Fruit fly (Drosophila melanogaster) whole organism, wandering third instar larva: ENCODE data around the gene cpb.
A peak's percentile ranks its signal among the peaks of the same experiment; 100 is the strongest.

ENCODE experiments used
- Abd-B ChIP-seq: fragments of >200 bp; optimal IDR thresholded peaks from 2 replicates; lab custom pipeline; 2017; ENCODE audit warnings: missing biosample characterization, missing genetic modification characterization
- CG32264 ChIP-seq: fragments of 200-800 bp; sonication (Bioruptor generic); optimal IDR thresholded peaks from 2 replicates; lab custom pipeline; 2016; ENCODE audit warnings: missing biosample characterization, missing genetic modification characterization
- Dfd ChIP-seq: fragments of >200 bp; optimal IDR thresholded peaks from 2 replicates; lab custom pipeline; 2017; ENCODE audit warnings: missing biosample characterization, missing genetic modification characterization
- Dif ChIP-seq: fragments of 200-275, 200-300 bp; sonication (Bioruptor generic); optimal IDR thresholded peaks from 2 replicates; lab custom pipeline; 2018; ENCODE audit warnings: missing biosample characterization, missing genetic modification characterization; ENCODE audit not compliant: partially characterized antibody
- GATAd ChIP-seq: sonication (Bioruptor generic); optimal IDR thresholded peaks from 2 replicates; lab custom pipeline; 2016; ENCODE audit warnings: missing biosample characterization, missing genetic modification characterization
- HLH106 ChIP-seq: fragments of 200-800 bp; optimal IDR thresholded peaks from 3 replicates; lab custom pipeline; 2019; ENCODE audit warnings: missing biosample characterization, mild to moderate bottlenecking, missing genetic modification characterization, moderate library complexity
- Hnf4 ChIP-seq: fragments of 200-800 bp; sonication (Bioruptor generic); optimal IDR thresholded peaks from 2 replicates; lab custom pipeline; 2016; ENCODE audit warnings: missing biosample characterization, mild to moderate bottlenecking, missing genetic modification characterization
- Hr78 ChIP-seq: fragments of >200 bp; optimal IDR thresholded peaks from 2 replicates; lab custom pipeline; 2017; ENCODE audit warnings: missing biosample characterization, missing genetic modification characterization
- Hr83 ChIP-seq: fragments of 200-300 bp; sonication (Bioruptor generic); optimal IDR thresholded peaks from 2 replicates; lab custom pipeline; 2016; ENCODE audit warnings: missing biosample characterization, mild to moderate bottlenecking, missing genetic modification characterization, moderate library complexity; ENCODE audit not compliant: poor library complexity, severe bottlenecking
- Jra ChIP-seq: sonication (Bioruptor generic); optimal IDR thresholded peaks from 2 replicates; lab custom pipeline; 2016; ENCODE audit warnings: missing biosample characterization, missing genetic modification characterization
- Myc ChIP-seq: fragments of >200 bp; optimal IDR thresholded peaks from 2 replicates; lab custom pipeline; 2017
- Rel ChIP-seq, 2 experiments: fragments of 200-800 bp; sonication (Bioruptor generic) in 1 of 2; optimal IDR thresholded peaks; 2 replicates in 1 of 2; 3 replicates in 1 of 2; lab custom pipeline; 2016 to 2019; ENCODE audit warnings: mild to moderate bottlenecking in 2 of 2, missing biosample characterization in 2 of 2, missing genetic modification characterization in 2 of 2, moderate library complexity in 1 of 2
- Sp1 ChIP-seq: fragments of 200-800 bp; sonication (Bioruptor generic); optimal IDR thresholded peaks from 3 replicates; lab custom pipeline; 2019; ENCODE audit warnings: missing biosample characterization, mild to moderate bottlenecking, missing genetic modification characterization, moderate library complexity
- Vsx2 ChIP-seq: fragments of 200-300, 225-300 bp; sonication (Bioruptor generic); optimal IDR thresholded peaks from 2 replicates; lab custom pipeline; 2018; ENCODE audit warnings: missing biosample characterization, missing genetic modification characterization; ENCODE audit not compliant: partially characterized antibody
- dmrt93B ChIP-seq: fragments of 200-800 bp; sonication (Bioruptor generic); optimal IDR thresholded peaks from 2 replicates; lab custom pipeline; 2018; ENCODE audit warnings: missing biosample characterization, mild to moderate bottlenecking, missing genetic modification characterization
- dsf ChIP-seq: sonication (Bioruptor generic); optimal IDR thresholded peaks from 2 replicates; lab custom pipeline; 2016; ENCODE audit warnings: missing biosample characterization, missing genetic modification characterization, borderline replicate concordance
- ey ChIP-seq: fragments of 200-800 bp; sonication (Bioruptor generic); optimal IDR thresholded peaks from 2 replicates; lab custom pipeline; 2016; ENCODE audit warnings: missing biosample characterization, missing genetic modification characterization
- foxo ChIP-seq, 2 experiments: fragments of 200-800 bp; sonication (Bioruptor generic); optimal IDR thresholded peaks; 2 replicates in 1 of 2; 3 replicates in 1 of 2; lab custom pipeline; 2016 to 2017; ENCODE audit warnings: missing biosample characterization in 2 of 2, missing genetic modification characterization in 2 of 2
- fru ChIP-seq: fragments of 200-800 bp; sonication (Bioruptor generic); optimal IDR thresholded peaks from 3 replicates; lab custom pipeline; 2016; ENCODE audit warnings: missing biosample characterization, mild to moderate bottlenecking, missing genetic modification characterization
- jim ChIP-seq: fragments of 175-275, 200-325 bp; sonication (Bioruptor generic); optimal IDR thresholded peaks from 2 replicates; lab custom pipeline; 2016; ENCODE audit warnings: missing biosample characterization, mild to moderate bottlenecking, missing genetic modification characterization
- lola ChIP-seq: fragments of >200 bp; optimal IDR thresholded peaks from 2 replicates; lab custom pipeline; 2017; ENCODE audit warnings: missing biosample characterization, missing genetic modification characterization
- psq ChIP-seq: fragments of 200-800 bp; sonication (Bioruptor generic); optimal IDR thresholded peaks from 3 replicates; lab custom pipeline; 2017; ENCODE audit warnings: missing biosample characterization, mild to moderate bottlenecking, missing genetic modification characterization, moderate library complexity
- rgr ChIP-seq: fragments of 200-800 bp; sonication (Bioruptor generic); optimal IDR thresholded peaks from 3 replicates; lab custom pipeline; 2016; ENCODE audit warnings: missing biosample characterization, mild to moderate bottlenecking, missing genetic modification characterization
- sage ChIP-seq: fragments of 200-800 bp; sonication (Bioruptor generic); optimal IDR thresholded peaks from 2 replicates; lab custom pipeline; 2016; ENCODE audit warnings: missing biosample characterization, mild to moderate bottlenecking, missing genetic modification characterization
- sv ChIP-seq: fragments of 200-800 bp; sonication (Bioruptor generic); optimal IDR thresholded peaks from 3 replicates; lab custom pipeline; 2016; ENCODE audit warnings: missing biosample characterization, missing genetic modification characterization
- tai ChIP-seq: sonication (Bioruptor generic); optimal IDR thresholded peaks from 2 replicates; lab custom pipeline; 2016; ENCODE audit warnings: missing biosample characterization, missing genetic modification characterization
- usp ChIP-seq: fragments of >200 bp; optimal IDR thresholded peaks from 2 replicates; lab custom pipeline; 2017; ENCODE audit warnings: missing biosample characterization, missing genetic modification characterization

Gene cpb

dm6 chr2L:1704746-1705145 is at the start of gene cpb:
Gene cpb (plus strand): TSS chr2L:1704902.
- TF ChIP-seq dmrt93B (GFP tag; lab: Kevin White, UChicago) (no peak), Dfd (no peak), tai (GFP tag; lab: Kevin White, UChicago) (no peak), Abd-B (GFP tag; lab: Kevin White, UChicago) (no peak), Hnf4 (GFP tag; lab: Kevin White, UChicago) (no peak), Myc (lab: Kevin White, UChicago) (peak; percentile 39), Rel (GFP tag; optimal IDR thresholded peaks at IDR 0.05; lab: Kevin White, UChicago) (no peak), Rel (tag; optimal IDR thresholded peaks at IDR 0.05; lab: Kevin White, UChicago) (no peak), Sp1 (GFP tag; lab: Kevin White, UChicago) (no peak)

- TF ChIP-seq sage (GFP tag; lab: Kevin White, UChicago) (no peak), sv (GFP tag; lab: Kevin White, UChicago) (peak; percentile 19), CG32264 (no peak)
Measured at dm6 chr2L:1655858-1656257, 48.8 kb upstream of the cpb start.

dm6 chr2L:1656835-1657541 is 47.7 kb upstream of the cpb start:
- TF ChIP-seq Hr78, result no peak
- TF ChIP-seq fru (GFP tag; lab: Kevin White, UChicago), result no peak
- no peak for TF ChIP-seq dsf (GFP tag; lab: Kevin White, UChicago)
- peak; percentile 14 for TF ChIP-seq Dif (GFP tag; lab: Kevin White, UChicago)
- TF ChIP-seq GATAd, result no peak
- TF ChIP-seq jim (GFP tag; lab: Kevin White, UChicago), result no peak
- TF ChIP-seq Sp1 (GFP tag; lab: Kevin White, UChicago), result no peak

- TF ChIP-seq psq (GFP tag; lab: Kevin White, UChicago), result peak; percentile 96
- TF ChIP-seq Sp1 (GFP tag; lab: Kevin White, UChicago), result peak; percentile 6
- TF ChIP-seq Rel (GFP tag; optimal IDR thresholded peaks at IDR 0.05; lab: Kevin White, UChicago), result no peak
- no peak for TF ChIP-seq Rel (tag; optimal IDR thresholded peaks at IDR 0.05; lab: Kevin White, UChicago)
Measured at dm6 chr2L:1658124-1658523, 46.6 kb upstream of the cpb start.

- TF ChIP-seq Vsx2 (GFP tag; lab: Kevin White, UChicago) (no peak), Myc (lab: Kevin White, UChicago) (no peak), rgr (GFP tag; lab: Kevin White, UChicago) (no peak), HLH106 (tag; lab: Kevin White, UChicago) (no peak), Hr83 (GFP tag; lab: Kevin White, UChicago) (no peak), tai (GFP tag; lab: Kevin White, UChicago) (no peak), CG32264 (no peak)
- TF ChIP-seq, all 38 proteins: peak for 0
Measured at dm6 chr2L:1663066-1663465, 41.6 kb upstream of the cpb start.

dm6 chr2L:1665879-1666278 is 38.8 kb upstream of the cpb start:
- no peak for TF ChIP-seq Rel (GFP tag; optimal IDR thresholded peaks at IDR 0.05; lab: Kevin White, UChicago)
- TF ChIP-seq Rel (tag; optimal IDR thresholded peaks at IDR 0.05; lab: Kevin White, UChicago), result peak; percentile 66
- no peak for TF ChIP-seq usp (GFP tag; lab: Kevin White, UChicago)

dm6 chr2L:1666789-1667188 is 37.9 kb upstream of the cpb start:
- TF ChIP-seq foxo (GFP tag; optimal IDR thresholded peaks at IDR 0.05; lab: Kevin White, UChicago) (no peak), Jra (GFP tag; lab: Kevin White, UChicago) (no peak), ey (GFP tag; lab: Kevin White, UChicago) (no peak), lola (GFP tag; lab: Kevin White, UChicago) (no peak), jim (GFP tag; lab: Kevin White, UChicago) (peak; percentile 51), psq (GFP tag; lab: Kevin White, UChicago) (peak; percentile 82)
